Worm (Caenorhabditis elegans) whole organism, young adult: ENCODE measurements around the gene phat-3.

Experiments
- C06A6.2 ChIP-seq: fragments of 200-800 bp; sonication (Bioruptor generic); conservative IDR thresholded peaks from 2 replicates; pipeline ENCODE4 v1.3.6; 2022; ENCODE audit warnings: missing genetic modification characterization, missing compliant biosample characterization
- F39B2.1 ChIP-seq: fragments of 200-800 bp; sonication (Bioruptor generic); IDR thresholded peaks from 2 replicates; pipeline ENCODE4 v1.3.6; 2022; ENCODE audit warnings: missing genetic modification reagents, missing genetic modification characterization, missing compliant biosample characterization
- F49E8.2 ChIP-seq: sonication (generic microtip); optimal IDR thresholded peaks from 3 replicates; lab custom pipeline; 2017; ENCODE audit warnings: missing genetic modification characterization, mild to moderate bottlenecking, missing compliant biosample characterization, antibody characterized with exemption, moderate library complexity; ENCODE audit not compliant: insufficient read depth
- K12H6.12 ChIP-seq: fragments of 200-800 bp; sonication (Bioruptor generic); optimal IDR thresholded peaks from 2 replicates; lab custom pipeline; 2018; ENCODE audit warnings: mild to moderate bottlenecking, missing genetic modification characterization, missing compliant biosample characterization
- Y95B8A.8 ChIP-seq: fragments of 200-800 bp; sonication (Bioruptor generic); IDR thresholded peaks from 2 replicates; pipeline ENCODE4 v1.3.6; 2022; ENCODE audit warnings: missing genetic modification reagents, missing genetic modification characterization, missing compliant biosample characterization
- ZK185.1 ChIP-seq: sonication (generic microtip); optimal IDR thresholded peaks from 2 replicates; lab custom pipeline; 2016; ENCODE audit warnings: mild to moderate bottlenecking, missing genetic modification characterization, missing compliant biosample characterization; ENCODE audit not compliant: poor library complexity, severe bottlenecking
- ama-1 ChIP-seq, 3 experiments: fragments of 150-350 bp in 1 of 3; sonication (generic microtip) in 2 of 3; optimal IDR thresholded peaks; 2 replicates each; lab custom pipeline; 2014 to 2018; ENCODE audit warnings: missing biosample characterization in 2 of 3, missing genetic modification characterization in 2 of 3, missing genetic modification reagents in 2 of 3
- aptf-2 ChIP-seq: fragments of 200-800 bp; sonication (Bioruptor generic); conservative IDR thresholded peaks from 2 replicates; pipeline ENCODE4 v1.3.6; 2022; ENCODE audit warnings: missing genetic modification reagents, missing genetic modification characterization, missing compliant biosample characterization
- attf-3 ChIP-seq: fragments of 200-800 bp; sonication (Bioruptor generic); conservative IDR thresholded peaks from 2 replicates; pipeline ENCODE4 v1.3.6; 2022; ENCODE audit warnings: missing genetic modification reagents, missing genetic modification characterization, missing compliant biosample characterization
- attf-5 ChIP-seq: fragments of 200-800 bp; sonication (Bioruptor generic); optimal IDR thresholded peaks from 2 replicates; lab custom pipeline; 2018; ENCODE audit warnings: mild to moderate bottlenecking, missing genetic modification characterization, missing compliant biosample characterization
- attf-6 ChIP-seq: fragments of 200-800 bp; sonication (Bioruptor generic); IDR thresholded peaks from 2 replicates; pipeline ENCODE4 v1.3.6; 2022; ENCODE audit warnings: missing genetic modification reagents, missing genetic modification characterization, missing compliant biosample characterization
- cebp-1 ChIP-seq, 2 experiments: fragments of 200-800 bp in 1 of 2; sonication (Bioruptor generic) in 1 of 2; sonication (generic microtip) in 1 of 2; IDR thresholded peaks in 1 of 2; optimal IDR thresholded peaks in 1 of 2; 2 replicates each; pipeline versions ENCODE4 v1.3.6 to Lab custom; 2017 to 2022; ENCODE audit warnings: missing compliant biosample characterization in 2 of 2, missing genetic modification characterization in 2 of 2, mild to moderate bottlenecking in 1 of 2, missing genetic modification reagents in 1 of 2, moderate library complexity in 1 of 2
- cebp-2 ChIP-seq: fragments of 200-800 bp; sonication (Bioruptor generic); IDR thresholded peaks from 2 replicates; pipeline ENCODE4 v1.3.6; 2022; ENCODE audit warnings: missing genetic modification characterization, missing compliant biosample characterization
- ceh-27 ChIP-seq: fragments of 200-800 bp; sonication (Bioruptor generic); optimal IDR thresholded peaks from 2 replicates; lab custom pipeline; 2018; ENCODE audit warnings: mild to moderate bottlenecking, missing genetic modification characterization, moderate library complexity, missing compliant biosample characterization
- ceh-40 ChIP-seq: fragments of 200-800 bp; sonication (Bioruptor generic); IDR thresholded peaks from 2 replicates; pipeline ENCODE4 v1.3.6; 2022; ENCODE audit warnings: missing genetic modification characterization, missing compliant biosample characterization
- chd-7 ChIP-seq: sonication (generic microtip); optimal IDR thresholded peaks from 2 replicates; lab custom pipeline; 2016; ENCODE audit warnings: mild to moderate bottlenecking, missing genetic modification characterization, moderate library complexity, missing compliant biosample characterization
- egl-18 ChIP-seq: fragments of 200-800 bp; sonication (Bioruptor generic); IDR thresholded peaks from 2 replicates; pipeline ENCODE4 v1.3.6; 2022; ENCODE audit warnings: missing genetic modification reagents, missing genetic modification characterization, missing compliant biosample characterization
- ekl-4 ChIP-seq: fragments of 200-800 bp; sonication (Bioruptor generic); IDR thresholded peaks from 2 replicates; pipeline ENCODE4 v1.3.6; 2022; ENCODE audit warnings: missing genetic modification reagents, missing genetic modification characterization, missing compliant biosample characterization
- gei-17 ChIP-seq: fragments of 200-800 bp; sonication (Bioruptor generic); optimal IDR thresholded peaks from 2 replicates; lab custom pipeline; 2018; ENCODE audit warnings: mild to moderate bottlenecking, missing genetic modification characterization, missing compliant biosample characterization
- him-1 ChIP-seq: sonication (generic microtip); optimal IDR thresholded peaks from 2 replicates; lab custom pipeline; 2016; ENCODE audit warnings: missing genotype, missing genetic modification reagents, missing genetic modification characterization, missing compliant biosample characterization
- hrde-1 ChIP-seq: sonication (generic microtip); optimal IDR thresholded peaks from 2 replicates; lab custom pipeline; 2016; ENCODE audit warnings: missing genetic modification characterization, mild to moderate bottlenecking, missing compliant biosample characterization, moderate library complexity, missing genotype, missing genetic modification reagents, borderline replicate concordance
- hsf-1 ChIP-seq: fragments of 200-800 bp; sonication (Bioruptor generic); IDR thresholded peaks from 2 replicates; pipeline ENCODE4 v1.3.6; 2022; ENCODE audit warnings: missing genetic modification reagents, missing genetic modification characterization, missing compliant biosample characterization
- lag-1 ChIP-seq: fragments of 200-800 bp; sonication (Bioruptor generic); IDR thresholded peaks from 2 replicates; pipeline ENCODE4 v1.3.6; 2022; ENCODE audit warnings: missing genetic modification reagents, missing genetic modification characterization, missing compliant biosample characterization
- let-526 ChIP-seq: fragments of 200-800 bp; sonication (Bioruptor generic); IDR thresholded peaks from 2 replicates; pipeline ENCODE4 v1.3.6; 2022; ENCODE audit warnings: missing genetic modification reagents, missing genetic modification characterization, missing compliant biosample characterization
- lsl-1 ChIP-seq: fragments of 200-800 bp; sonication (Bioruptor generic); optimal IDR thresholded peaks from 2 replicates; lab custom pipeline; 2018; ENCODE audit warnings: mild to moderate bottlenecking, missing genetic modification characterization, moderate library complexity, missing compliant biosample characterization
- mxl-1 ChIP-seq: sonication (generic microtip); optimal IDR thresholded peaks from 2 replicates; lab custom pipeline; 2016; ENCODE audit warnings: missing genetic modification characterization, missing compliant biosample characterization
- nfya-2 ChIP-seq: fragments of 200-800 bp; sonication (Bioruptor generic); IDR thresholded peaks from 2 replicates; pipeline ENCODE4 v1.3.6; 2022; ENCODE audit warnings: missing genetic modification reagents, missing genetic modification characterization, missing compliant biosample characterization
- nfyb-1 ChIP-seq: fragments of 200-800 bp; sonication (Bioruptor generic); IDR thresholded peaks from 2 replicates; pipeline ENCODE4 v1.3.6; 2022; ENCODE audit warnings: missing genetic modification reagents, missing genetic modification characterization, missing compliant biosample characterization
- nhr-80 ChIP-seq: sonication (generic microtip); optimal IDR thresholded peaks from 2 replicates; lab custom pipeline; 2016; ENCODE audit warnings: missing genetic modification characterization, missing compliant biosample characterization
- rec-8 ChIP-seq, 2 experiments: sonication (generic microtip); optimal IDR thresholded peaks; 2 replicates each; lab custom pipeline; 2016; ENCODE audit warnings: mild to moderate bottlenecking in 2 of 2, missing genetic modification characterization in 2 of 2, missing genetic modification reagents in 2 of 2, missing genotype in 2 of 2, missing biosample characterization in 1 of 2, missing compliant biosample characterization in 1 of 2, moderate library complexity in 1 of 2
- tbp1 ChIP-seq: fragments of 200-800 bp; sonication (Bioruptor generic); optimal IDR thresholded peaks from 2 replicates; lab custom pipeline; 2018; ENCODE audit warnings: mild to moderate bottlenecking, missing genetic modification characterization, missing compliant biosample characterization
- tlf-1 ChIP-seq: fragments of 200-800 bp; sonication (Bioruptor generic); optimal IDR thresholded peaks from 2 replicates; lab custom pipeline; 2018; ENCODE audit warnings: mild to moderate bottlenecking, missing genetic modification characterization, missing compliant biosample characterization
- unc-62 ChIP-seq: fragments of 150-350 bp; optimal IDR thresholded peaks from 2 replicates; lab custom pipeline; 2014; ENCODE audit warnings: missing biosample characterization, missing genetic modification reagents, missing genetic modification characterization
- zim-3 ChIP-seq: sonication (generic microtip); optimal IDR thresholded peaks from 2 replicates; lab custom pipeline; 2017; ENCODE audit warnings: mild to moderate bottlenecking, missing genetic modification characterization, moderate library complexity, missing compliant biosample characterization
- ztf-18 ChIP-seq: sonication (generic microtip); optimal IDR thresholded peaks from 2 replicates; lab custom pipeline; 2016; ENCODE audit warnings: missing genotype, mild to moderate bottlenecking, missing genetic modification characterization, missing compliant biosample characterization
- ztf-26 ChIP-seq: sonication (generic microtip); optimal IDR thresholded peaks from 2 replicates; lab custom pipeline; 2017; ENCODE audit warnings: missing genetic modification characterization, missing compliant biosample characterization
- ztf-3 ChIP-seq: fragments of 200-800 bp; sonication (Bioruptor generic); optimal IDR thresholded peaks from 2 replicates; lab custom pipeline; 2018; ENCODE audit warnings: mild to moderate bottlenecking, missing genetic modification characterization, missing compliant biosample characterization

The phat-3 gene

ce11 chrV:4034303-4034702, 9.4 kb upstream of the phat-3 start, which contains the start of gene C49G7.7:
TSS of gene C49G7.7 (plus strand) at chrV:4034476.
- TF ChIP-seq nfyb-1: no peak
- no peak for TF ChIP-seq hsf-1 (GFP tag; lab: Robert Waterston, UW)
- no peak for TF ChIP-seq ZK185.1 (tag; lab: Kevin White, UChicago)
- TF ChIP-seq lag-1: no peak
- no peak for TF ChIP-seq lsl-1 (GFP tag; lab: Kevin White, UChicago)
- peak; percentile 19; the same call in 1 of the 2 replicates for TF ChIP-seq cebp-1 (GFP tag; IDR thresholded peaks at IDR 0.05; lab: Robert Waterston, UW)
- peak; percentile 87 for TF ChIP-seq cebp-1 (tag; optimal IDR thresholded peaks at IDR 0.05; lab: Kevin White, UChicago)
- no peak for TF ChIP-seq attf-3 (GFP tag; lab: Robert Waterston, UW)

ce11 chrV:4035811-4036210, 7.9 kb upstream of the phat-3 start, which contains the start of gene C49G7.13:
TSS of gene C49G7.13 (plus strand) at chrV:4036111.
- TF ChIP-seq aptf-2 (GFP tag; lab: Robert Waterston, UW) (no peak), rec-8 (tag; optimal IDR thresholded peaks at IDR 0.05; lab: Kevin White, UChicago) (no peak), zim-3 (tag; lab: Kevin White, UChicago) (no peak), K12H6.12 (no peak), tlf-1 (GFP tag; lab: Kevin White, UChicago) (no peak), ceh-40 (GFP tag; lab: Robert Waterston, UW) (no peak), chd-7 (tag; lab: Kevin White, UChicago) (no peak), ztf-3 (no peak), egl-18 (GFP tag; lab: Robert Waterston, UW) (no peak), unc-62 (GFP tag; lab: Kevin White, UChicago) (no peak), attf-6 (GFP tag; lab: Robert Waterston, UW) (no peak), ztf-26 (tag; lab: Kevin White, UChicago) (no peak), F49E8.2 (tag; lab: Kevin White, UChicago) (no peak), ztf-18 (tag; lab: Kevin White, UChicago) (no peak), ama-1 (optimal IDR thresholded peaks at IDR 0.05; lab: Kevin White, UChicago) (no peak), ama-1 (GFP tag; optimal IDR thresholded peaks at IDR 0.05; lab: Kevin White, UChicago) (no peak), nhr-80 (tag; lab: Kevin White, UChicago) (no peak), ZK185.1 (tag; lab: Kevin White, UChicago) (no peak), C06A6.2 (GFP tag; lab: Robert Waterston, UW) (no peak)

ce11 chrV:4038110-4038509, 5.6 kb upstream of the phat-3 start, which contains the start of gene C49G7.12:
TSS of gene C49G7.12 (plus strand) at chrV:4038410.
- TF ChIP-seq mxl-1 (tag; lab: Kevin White, UChicago): no peak
- no peak for TF ChIP-seq gei-17 (GFP tag; lab: Kevin White, UChicago)
- TF ChIP-seq nfya-2 (GFP tag; lab: Robert Waterston, UW): no peak
- TF ChIP-seq attf-3 (GFP tag; lab: Robert Waterston, UW): no peak

ce11 chrV:4038557-4038956, 5.2 kb upstream of the phat-3 start:
- TF ChIP-seq cebp-1 (GFP tag; IDR thresholded peaks at IDR 0.05; lab: Robert Waterston, UW) (no peak), cebp-1 (tag; optimal IDR thresholded peaks at IDR 0.05; lab: Kevin White, UChicago) (peak; percentile 91), lag-1 (no peak)

ce11 chrV:4041853-4042424, 1.8 kb upstream of the phat-3 start, which contains the start of the genes C49G7.10 and irg-2:
TSS of gene C49G7.10 (minus strand) at chrV:4042021.
TSS of gene irg-2 (plus strand) at chrV:4042181.
- TF ChIP-seq nhr-80 (tag; lab: Kevin White, UChicago): peak; percentile 30
- no peak for TF ChIP-seq tbp1 (GFP tag; lab: Kevin White, UChicago)
- TF ChIP-seq Y95B8A.8: no peak
- no peak for TF ChIP-seq zim-3 (tag; lab: Kevin White, UChicago)
- TF ChIP-seq cebp-2 (GFP tag; lab: Robert Waterston, UW): peak; percentile 85; the same call in 1 of the 2 replicates
- no peak for TF ChIP-seq ekl-4
- TF ChIP-seq hrde-1: no peak
- no peak for TF ChIP-seq him-1 (tag; lab: Kevin White, UChicago)
- TF ChIP-seq let-526 (GFP tag; lab: Robert Waterston, UW): no peak
- no peak for TF ChIP-seq tlf-1 (GFP tag; lab: Kevin White, UChicago)
- TF ChIP-seq cebp-1 (GFP tag; IDR thresholded peaks at IDR 0.05; lab: Robert Waterston, UW): peak; percentile 98
- TF ChIP-seq cebp-1 (tag; optimal IDR thresholded peaks at IDR 0.05; lab: Kevin White, UChicago): peak; percentile 100
- no peak for TF ChIP-seq F39B2.1 (GFP tag; lab: Robert Waterston, UW)
- TF ChIP-seq unc-62 (GFP tag; lab: Kevin White, UChicago): peak; percentile 51
- TF ChIP-seq ceh-27 (GFP tag; lab: Kevin White, UChicago): no peak
- peak; percentile 35 for TF ChIP-seq attf-5 (GFP tag; lab: Kevin White, UChicago)
